Worm (Caenorhabditis elegans): ENCODE data around the gene wrt-8.
"Not testable (repeated sequence)": the region's sequence is repeated elsewhere in the genome, so short reads cannot be mapped to it uniquely, and the experiment has no call there.

Gene wrt-8

DNA sequence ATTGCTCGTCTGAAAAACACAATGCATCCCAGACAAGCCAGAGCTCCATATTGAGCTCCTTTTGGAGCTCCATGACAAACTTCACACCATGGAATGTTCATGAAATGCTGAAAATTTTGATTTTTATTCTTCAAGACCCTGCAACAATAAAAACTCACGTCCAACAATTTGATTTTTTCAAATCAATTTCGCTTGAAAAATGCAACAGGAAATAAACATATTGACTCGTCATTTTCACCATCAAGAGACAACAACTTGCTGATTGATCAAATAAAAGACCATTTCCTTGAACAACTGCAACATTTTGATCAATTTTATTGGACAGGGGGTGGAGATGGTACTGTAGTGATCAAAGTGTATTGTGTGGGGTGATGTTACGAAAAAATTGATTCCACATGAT, 25.3 kb upstream of the wrt-8 start, which contains the start of gene nhr-269:
Gene nhr-269, minus strand, starts transcription at position 101 of the 400 bp plus-strand sequence.
- TF ChIP-seq tab-1 (GFP tag; IDR thresholded peaks at IDR 0.05) = no peak
- TF ChIP-seq ztf-23 (GFP tag; IDR thresholded peaks at IDR 0.05) = no peak
- TF ChIP-seq ztf-29 (GFP tag; IDR thresholded peaks at IDR 0.05) = no peak
- TF ChIP-seq cog-1 (tag; optimal IDR thresholded peaks at IDR 0.05) = no peak
- no peak for TF ChIP-seq med-1 (GFP tag; optimal IDR thresholded peaks at IDR 0.05; ENCODE audit: insufficient read depth)
- TF ChIP-seq flt-1 (GFP tag; IDR thresholded peaks at IDR 0.05) = no peak
- TF ChIP-seq ref-1 (GFP tag; conservative IDR thresholded peaks at IDR 0.05) = no peak
- no peak for TF ChIP-seq T22C8.4 (GFP tag; IDR thresholded peaks at IDR 0.05)
- TF ChIP-seq klf-2 (GFP tag; conservative IDR thresholded peaks at IDR 0.05) = no peak

DNA sequence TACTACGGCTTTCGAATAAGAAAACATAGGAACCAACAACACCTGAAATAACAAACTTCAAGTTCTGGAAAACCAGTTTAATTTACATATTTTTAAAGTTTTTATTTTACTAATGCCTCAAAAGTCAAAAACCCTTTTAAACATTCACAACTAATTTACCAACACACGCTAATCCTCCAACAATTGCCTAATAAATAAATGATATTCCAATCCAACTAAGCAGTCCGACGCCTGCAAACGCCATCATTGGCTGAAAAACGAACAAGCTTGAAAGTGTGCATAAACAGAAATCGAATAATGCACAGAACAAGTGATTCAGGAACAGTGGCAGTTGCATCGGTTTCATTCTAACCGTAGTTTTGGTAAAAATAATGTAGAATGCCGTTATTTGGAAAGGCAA, 23.4 kb upstream of the wrt-8 start:
- TF ChIP-seq cog-1 (tag; optimal IDR thresholded peaks at IDR 0.05) (no peak), klf-2 (GFP tag; conservative IDR thresholded peaks at IDR 0.05) (no peak), ztf-23 (GFP tag; IDR thresholded peaks at IDR 0.05) (no peak), ztf-29 (GFP tag; IDR thresholded peaks at IDR 0.05) (no peak)

DNA sequence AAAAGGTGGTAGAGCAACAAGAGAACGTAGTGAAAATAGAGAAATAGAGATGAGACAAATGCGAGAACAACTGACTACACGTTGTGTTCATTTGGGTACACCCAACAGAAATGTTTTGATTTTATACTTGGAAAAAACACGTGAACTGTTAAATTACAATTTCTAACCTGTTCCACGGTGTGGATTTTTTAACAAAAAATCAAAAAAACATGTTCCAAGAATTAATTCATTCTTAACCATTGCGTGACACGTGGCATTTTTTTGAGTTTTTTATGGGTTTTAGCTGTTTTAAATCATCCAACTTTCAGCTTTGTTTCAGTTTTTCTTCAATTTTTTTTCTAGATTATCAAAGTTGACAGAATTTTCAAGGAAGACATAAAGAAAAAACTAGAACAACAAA, 17.0 kb upstream of the wrt-8 start, which contains the start of gene ech-1.1:
Gene ech-1.1, minus strand, starts transcription at position 101 of the 400 bp plus-strand sequence.
- TF ChIP-seq T22C8.4 (GFP tag; IDR thresholded peaks at IDR 0.05); ztf-29 (GFP tag; IDR thresholded peaks at IDR 0.05); med-1 (GFP tag; optimal IDR thresholded peaks at IDR 0.05; ENCODE audit: insufficient read depth): not testable (repeated sequence)

DNA sequence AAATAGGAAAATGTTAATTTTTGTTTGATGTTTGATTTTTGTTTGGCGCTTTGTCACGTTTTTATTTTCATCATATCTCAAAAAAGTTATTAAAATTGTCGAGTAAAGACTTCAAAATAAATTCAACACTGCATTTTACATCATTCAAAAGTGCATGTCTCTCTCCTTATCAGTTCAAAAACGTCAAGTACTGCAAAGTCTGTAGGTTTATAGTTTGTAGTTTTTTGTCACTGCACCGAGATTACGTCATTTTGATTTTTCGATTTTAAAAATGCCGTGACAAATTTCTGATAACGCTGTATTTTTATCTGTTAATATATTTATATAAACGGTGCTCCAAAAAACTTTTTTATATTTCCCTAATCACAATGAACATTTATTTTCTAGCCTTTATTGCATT, 10.3 kb upstream of the wrt-8 start, which contains the start of gene C29F3.7:
Gene C29F3.7, plus strand, starts transcription at position 254 of the 400 bp plus-strand sequence.
- no peak for TF ChIP-seq ztf-23 (GFP tag; IDR thresholded peaks at IDR 0.05)
- no peak for TF ChIP-seq cog-1 (tag; optimal IDR thresholded peaks at IDR 0.05)
- no peak for TF ChIP-seq flt-1 (GFP tag; IDR thresholded peaks at IDR 0.05)
- no peak for TF ChIP-seq klf-2 (GFP tag; conservative IDR thresholded peaks at IDR 0.05)
- no peak for TF ChIP-seq tab-1 (GFP tag; IDR thresholded peaks at IDR 0.05)
- TF ChIP-seq ztf-29 (GFP tag; IDR thresholded peaks at IDR 0.05) = no peak
- no peak for TF ChIP-seq T22C8.4 (GFP tag; IDR thresholded peaks at IDR 0.05)
- TF ChIP-seq ref-1 (GFP tag; conservative IDR thresholded peaks at IDR 0.05) = no peak
- no peak for TF ChIP-seq med-1 (GFP tag; optimal IDR thresholded peaks at IDR 0.05; ENCODE audit: insufficient read depth)

DNA sequence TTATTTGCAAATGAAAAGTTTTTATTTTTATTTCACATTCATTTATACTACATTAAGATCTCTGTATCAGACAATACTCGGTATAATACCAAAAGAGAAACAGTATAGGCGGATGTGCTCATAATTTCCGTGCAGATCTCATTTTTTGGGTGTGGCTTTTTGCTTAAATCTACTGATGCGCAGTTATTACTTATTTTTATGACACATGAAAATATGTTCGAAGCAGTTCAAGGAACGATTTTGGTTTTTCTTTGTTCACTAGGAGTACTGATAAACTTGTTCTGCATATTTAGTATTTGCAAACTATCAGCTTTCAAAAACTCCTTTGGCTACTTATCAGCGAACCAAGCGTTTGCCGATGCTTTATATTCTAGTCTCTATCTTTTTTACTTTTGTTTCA, 8.0 kb upstream of the wrt-8 start, which contains the start of gene srx-58:
Gene srx-58, plus strand, starts transcription at position 301 of the 400 bp plus-strand sequence.
- TF ChIP-seq flt-1 (GFP tag; IDR thresholded peaks at IDR 0.05) (no peak), T22C8.4 (GFP tag; IDR thresholded peaks at IDR 0.05) (no peak), cog-1 (tag; optimal IDR thresholded peaks at IDR 0.05) (no peak), tab-1 (GFP tag; IDR thresholded peaks at IDR 0.05) (no peak), ztf-23 (GFP tag; IDR thresholded peaks at IDR 0.05) (no peak), ztf-29 (GFP tag; IDR thresholded peaks at IDR 0.05) (no peak), med-1 (GFP tag; optimal IDR thresholded peaks at IDR 0.05; ENCODE audit: insufficient read depth) (no peak), klf-2 (GFP tag; conservative IDR thresholded peaks at IDR 0.05) (no peak), ref-1 (GFP tag; conservative IDR thresholded peaks at IDR 0.05) (no peak)

DNA sequence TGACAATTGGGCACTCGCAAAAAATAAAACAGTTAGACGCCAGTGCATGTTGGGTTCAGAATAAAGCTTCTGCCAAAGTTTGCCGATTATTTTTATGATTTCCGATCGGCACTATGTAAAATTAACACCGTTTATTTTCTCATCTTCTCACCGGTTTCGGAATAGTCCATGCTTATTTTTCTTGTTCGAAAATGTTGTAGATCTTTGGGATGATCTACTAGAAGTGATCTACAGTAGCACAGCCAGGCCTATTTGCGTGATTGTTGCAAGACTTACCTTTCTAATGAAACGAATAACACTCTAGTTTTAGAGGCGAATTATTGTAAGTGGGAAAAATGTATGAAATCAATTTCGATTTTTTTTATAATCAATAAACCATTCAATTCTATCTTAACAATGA, 6.2 kb upstream of the wrt-8 start, which contains the start of gene clec-231:
Gene clec-231, minus strand, starts transcription at position 101 of the 400 bp plus-strand sequence.
- TF ChIP-seq flt-1 (GFP tag; IDR thresholded peaks at IDR 0.05) (no peak), ztf-29 (GFP tag; IDR thresholded peaks at IDR 0.05) (no peak), ref-1 (GFP tag; conservative IDR thresholded peaks at IDR 0.05) (no peak), klf-2 (GFP tag; conservative IDR thresholded peaks at IDR 0.05) (no peak), T22C8.4 (GFP tag; IDR thresholded peaks at IDR 0.05) (no peak), cog-1 (tag; optimal IDR thresholded peaks at IDR 0.05) (no peak), ztf-23 (GFP tag; IDR thresholded peaks at IDR 0.05) (no peak), med-1 (GFP tag; optimal IDR thresholded peaks at IDR 0.05; ENCODE audit: insufficient read depth) (no peak)

DNA sequence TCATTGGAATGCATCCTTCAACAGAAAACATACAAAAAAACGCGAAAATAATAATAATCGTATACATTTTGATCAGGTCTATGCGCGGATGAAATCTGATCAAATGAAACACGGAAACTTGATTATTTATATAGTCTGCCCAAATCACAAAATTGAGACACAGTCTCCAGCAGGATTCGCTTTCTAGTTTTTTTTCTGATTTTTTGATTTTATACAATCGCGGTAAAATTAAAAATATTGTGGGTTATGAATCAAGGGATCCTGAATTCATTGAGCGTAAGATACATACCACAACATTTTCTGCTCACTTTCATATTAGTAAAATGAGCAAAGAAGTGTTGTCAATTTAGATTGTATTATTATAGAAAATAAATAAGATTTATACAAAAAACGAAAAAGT, 4.7 kb upstream of the wrt-8 start, which contains the start of gene clec-230:
Gene clec-230, minus strand, starts transcription at position 101 of the 400 bp plus-strand sequence.
- no peak for TF ChIP-seq klf-2 (GFP tag; conservative IDR thresholded peaks at IDR 0.05)
- TF ChIP-seq tab-1 (GFP tag; IDR thresholded peaks at IDR 0.05) = no peak
- no peak for TF ChIP-seq cog-1 (tag; optimal IDR thresholded peaks at IDR 0.05)
- TF ChIP-seq ztf-29 (GFP tag; IDR thresholded peaks at IDR 0.05) = no peak

DNA sequence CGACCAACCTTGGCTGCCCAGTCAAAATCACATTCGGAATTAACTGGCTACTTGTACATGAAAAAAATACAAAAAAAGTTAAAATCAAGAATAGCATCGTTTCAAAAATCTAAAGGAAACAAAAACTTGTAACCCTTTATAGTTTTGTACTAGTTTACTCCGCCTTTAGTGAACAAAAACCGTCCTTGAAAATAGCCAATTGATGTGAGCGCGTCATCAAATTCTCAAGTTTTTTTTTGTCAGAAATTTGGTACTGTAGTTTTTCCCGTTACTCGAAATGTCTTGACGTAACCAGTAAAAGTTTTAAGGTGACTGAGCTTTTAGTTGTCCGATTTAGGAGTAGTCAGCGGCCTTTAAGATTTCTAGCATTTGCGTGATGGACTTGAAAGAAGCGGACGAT, 2.9 kb upstream of the wrt-8 start, which contains the start of gene C29F3.3:
Gene C29F3.3, minus strand, starts transcription at position 101 of the 400 bp plus-strand sequence.
- TF ChIP-seq ztf-23 (GFP tag; IDR thresholded peaks at IDR 0.05) (no peak), tab-1 (GFP tag; IDR thresholded peaks at IDR 0.05) (no peak), med-1 (GFP tag; optimal IDR thresholded peaks at IDR 0.05; ENCODE audit: insufficient read depth) (no peak), ztf-29 (GFP tag; IDR thresholded peaks at IDR 0.05) (no peak), flt-1 (GFP tag; IDR thresholded peaks at IDR 0.05) (no peak)

DNA sequence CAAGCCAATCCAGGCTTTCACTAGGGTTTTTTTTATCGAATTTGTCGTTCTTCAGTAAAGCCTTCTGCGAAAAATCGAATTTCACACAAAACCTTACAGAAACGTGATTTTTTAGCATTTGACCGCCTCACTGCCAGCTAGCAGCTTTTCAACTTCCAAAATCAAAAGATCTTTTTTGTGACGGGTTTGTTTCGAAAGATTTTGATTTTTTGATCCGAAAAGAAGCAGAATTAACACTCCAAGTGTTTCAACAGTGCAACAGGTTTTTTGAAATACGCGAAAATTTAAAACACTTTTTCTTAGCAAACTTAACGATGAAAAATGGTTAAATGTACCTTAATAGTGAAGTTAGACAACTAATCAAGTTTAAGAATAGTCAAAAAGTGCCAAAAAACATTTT, 3.0 kb downstream of the wrt-8 start, which contains the start of gene clec-229:
Gene clec-229, minus strand, starts transcription at position 101 of the 400 bp plus-strand sequence.
- no peak for TF ChIP-seq ztf-29 (GFP tag; IDR thresholded peaks at IDR 0.05)
- TF ChIP-seq T22C8.4 (GFP tag; IDR thresholded peaks at IDR 0.05) = no peak
- no peak for TF ChIP-seq ztf-23 (GFP tag; IDR thresholded peaks at IDR 0.05)
- TF ChIP-seq klf-2 (GFP tag; conservative IDR thresholded peaks at IDR 0.05) = no peak
- no peak for TF ChIP-seq tab-1 (GFP tag; IDR thresholded peaks at IDR 0.05)
- no peak for TF ChIP-seq med-1 (GFP tag; optimal IDR thresholded peaks at IDR 0.05; ENCODE audit: insufficient read depth)
- no peak for TF ChIP-seq cog-1 (tag; optimal IDR thresholded peaks at IDR 0.05)
- no peak for TF ChIP-seq flt-1 (GFP tag; IDR thresholded peaks at IDR 0.05)
- no peak for TF ChIP-seq ref-1 (GFP tag; conservative IDR thresholded peaks at IDR 0.05)

DNA sequence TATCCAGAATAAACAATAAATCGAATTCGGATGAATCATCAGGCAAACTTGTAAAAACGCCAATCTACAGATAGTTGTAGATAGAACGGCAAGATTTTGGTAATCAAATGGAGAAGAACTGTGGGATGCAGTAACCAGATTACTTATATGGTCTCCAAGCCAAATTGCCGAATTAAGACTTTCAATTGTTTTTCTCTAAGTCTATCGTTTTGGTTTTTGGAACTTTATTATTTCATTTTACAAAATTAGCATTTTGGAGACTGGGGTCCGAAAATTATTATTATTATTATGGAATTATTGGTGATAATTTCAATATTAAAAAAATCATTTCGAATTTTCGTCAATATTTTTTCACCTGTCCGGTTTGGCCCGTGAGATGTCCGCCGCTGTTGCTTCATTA, 5.0 kb downstream of the wrt-8 start, which contains the start of gene clec-228:
Gene clec-228, minus strand, starts transcription at position 101 of the 400 bp plus-strand sequence.
- TF ChIP-seq ref-1 (GFP tag; conservative IDR thresholded peaks at IDR 0.05) = no peak
- TF ChIP-seq flt-1 (GFP tag; IDR thresholded peaks at IDR 0.05) = no peak
- TF ChIP-seq T22C8.4 (GFP tag; IDR thresholded peaks at IDR 0.05) = no peak
- TF ChIP-seq ztf-23 (GFP tag; IDR thresholded peaks at IDR 0.05) = no peak
- TF ChIP-seq med-1 (GFP tag; optimal IDR thresholded peaks at IDR 0.05; ENCODE audit: insufficient read depth) = no peak
- no peak for TF ChIP-seq tab-1 (GFP tag; IDR thresholded peaks at IDR 0.05)
- no peak for TF ChIP-seq ztf-29 (GFP tag; IDR thresholded peaks at IDR 0.05)
- TF ChIP-seq cog-1 (tag; optimal IDR thresholded peaks at IDR 0.05) = no peak
- no peak for TF ChIP-seq klf-2 (GFP tag; conservative IDR thresholded peaks at IDR 0.05)
